Worm (Caenorhabditis elegans) whole organism, early embryonic: ENCODE data around the gene T16G1.6.

Experiments used
- B0310.2 ChIP-seq: sonication (generic microtip); optimal IDR thresholded peaks from 2 replicates; lab custom pipeline; 2016; ENCODE audit warnings: mild to moderate bottlenecking, missing genetic modification characterization, missing compliant biosample characterization
- F13C5.2 ChIP-seq: sonication (generic microtip); optimal IDR thresholded peaks from 2 replicates; lab custom pipeline; 2017; ENCODE audit warnings: mild to moderate bottlenecking, missing genetic modification characterization, inconsistent platforms, missing compliant biosample characterization
- aly-1 ChIP-seq: sonication (generic microtip); optimal IDR thresholded peaks from 2 replicates; lab custom pipeline; 2016; ENCODE audit warnings: missing genetic modification characterization, missing compliant biosample characterization
- ama-1 ChIP-seq: fragments of 150-350 bp; optimal IDR thresholded peaks from 2 replicates; lab custom pipeline; 2014
- ceh-13 ChIP-seq: fragments of 200-800 bp; sonication (Bioruptor generic); optimal IDR thresholded peaks from 2 replicates; lab custom pipeline; 2018; ENCODE audit warnings: mild to moderate bottlenecking, missing genetic modification characterization, missing compliant biosample characterization
- ceh-36 ChIP-seq: sonication (generic microtip); optimal IDR thresholded peaks from 2 replicates; lab custom pipeline; 2016; ENCODE audit warnings: missing genetic modification characterization, inconsistent platforms, missing compliant biosample characterization
- ets-7 ChIP-seq: sonication (generic microtip); optimal IDR thresholded peaks from 2 replicates; lab custom pipeline; 2016; ENCODE audit warnings: missing genotype, missing genetic modification characterization, missing compliant biosample characterization
- flt-1 ChIP-seq: fragments of 200-800 bp; sonication (Bioruptor generic); IDR thresholded peaks from 2 replicates; pipeline ENCODE4 v1.3.6; 2022; ENCODE audit warnings: missing genetic modification characterization, missing compliant biosample characterization
- hmbx-1 ChIP-seq: sonication (generic microtip); optimal IDR thresholded peaks from 2 replicates; lab custom pipeline; 2016; ENCODE audit warnings: mild to moderate bottlenecking, missing genetic modification characterization, missing compliant biosample characterization
- hmg-4 ChIP-seq: fragments of 200-800 bp; sonication (Bioruptor generic); optimal IDR thresholded peaks from 2 replicates; lab custom pipeline; 2018; ENCODE audit warnings: mild to moderate bottlenecking, missing genetic modification characterization, missing compliant biosample characterization
- hnd-1 ChIP-seq: sonication (generic microtip); optimal IDR thresholded peaks from 2 replicates; lab custom pipeline; 2016; ENCODE audit warnings: missing genetic modification characterization, missing compliant biosample characterization
- pes-1 ChIP-seq: fragments of 200-800 bp; sonication (Bioruptor generic); IDR thresholded peaks from 2 replicates; pipeline ENCODE4 v1.3.6; 2022; ENCODE audit warnings: missing genetic modification reagents, missing genetic modification characterization, missing compliant biosample characterization
- scrt-1 ChIP-seq: fragments of 200-800 bp; sonication (Bioruptor generic); IDR thresholded peaks from 2 replicates; pipeline ENCODE4 v1.3.6; 2022; ENCODE audit warnings: missing genetic modification characterization, missing compliant biosample characterization
- sea-1 ChIP-seq: fragments of 200-800 bp; sonication (Bioruptor generic); conservative IDR thresholded peaks from 2 replicates; pipeline ENCODE4 v1.3.6; 2022; ENCODE audit warnings: missing genetic modification characterization, missing compliant biosample characterization
- tbx-11 ChIP-seq: fragments of 200-800 bp; sonication (Bioruptor generic); IDR thresholded peaks from 2 replicates; pipeline ENCODE4 v1.3.6; 2022; ENCODE audit warnings: missing genetic modification characterization, missing compliant biosample characterization
- tbx-37 ChIP-seq: fragments of 200-800 bp; sonication (Bioruptor generic); conservative IDR thresholded peaks from 2 replicates; pipeline ENCODE4 v1.3.6; 2022; ENCODE audit warnings: missing genetic modification reagents, missing genetic modification characterization, missing compliant biosample characterization
- tra-4 ChIP-seq: sonication (generic microtip); optimal IDR thresholded peaks from 2 replicates; lab custom pipeline; 2017; ENCODE audit warnings: missing genetic modification characterization, missing compliant biosample characterization

The T16G1.6 gene

ce11 chrV:12924128-12924527 is 12.8 kb downstream of the T16G1.6 start, which contains the start of gene pqn-67:
Gene pqn-67 (plus strand): TSS chrV:12924428.
- no peak for TF ChIP-seq aly-1 (tag; lab: Kevin White, UChicago)
- TF ChIP-seq ets-7 (tag; lab: Kevin White, UChicago): no peak
- TF ChIP-seq flt-1 (GFP tag; lab: Robert Waterston, UW): no peak
- TF ChIP-seq scrt-1: no peak
- no peak for TF ChIP-seq sea-1 (GFP tag; lab: Robert Waterston, UW)
- no peak for TF ChIP-seq B0310.2
- no peak for TF ChIP-seq F13C5.2 (tag; lab: Kevin White, UChicago)
- no peak for TF ChIP-seq tbx-11 (GFP tag; lab: Robert Waterston, UW)
- TF ChIP-seq ceh-36 (tag; lab: Kevin White, UChicago): no peak
- no peak for TF ChIP-seq ceh-13
- TF ChIP-seq hnd-1: no peak
- TF ChIP-seq tra-4 (tag; lab: Kevin White, UChicago): no peak
- no peak for TF ChIP-seq pes-1 (GFP tag; lab: Robert Waterston, UW)

ce11 chrV:12922308-12922707 is 14.7 kb downstream of the T16G1.6 start, which contains the start of gene dhrs-4:
Gene dhrs-4 (plus strand): TSS chrV:12922608.
- TF ChIP-seq pes-1 (GFP tag; lab: Robert Waterston, UW) (no peak), hmg-4 (GFP tag; lab: Kevin White, UChicago) (no peak), ceh-36 (tag; lab: Kevin White, UChicago) (no peak)

ce11 chrV:12921680-12922079 is 15.3 kb downstream of the T16G1.6 start:
- TF ChIP-seq flt-1 (GFP tag; lab: Robert Waterston, UW) (no peak), ama-1 (lab: Kevin White, UChicago) (no peak), tbx-37 (GFP tag; lab: Robert Waterston, UW) (no peak)

DNA sequence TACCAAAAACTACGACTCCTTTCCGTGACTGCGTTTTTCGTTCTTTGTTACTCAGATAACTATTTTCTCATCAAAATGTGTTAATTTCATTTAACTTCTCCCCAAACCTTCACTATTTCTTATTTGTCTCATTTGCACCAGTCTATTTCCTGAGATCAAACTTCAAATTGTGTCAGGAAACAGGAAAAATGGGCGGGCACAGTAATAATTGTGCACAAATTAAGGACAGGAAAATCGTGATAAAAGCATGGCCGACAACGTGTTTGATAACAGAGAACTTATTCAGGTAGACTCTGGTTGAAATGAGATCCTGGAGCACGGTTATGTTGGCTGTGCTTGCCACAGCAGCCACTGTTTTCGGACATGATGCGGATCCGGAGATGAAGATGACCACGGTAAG is 17.3 kb downstream of the T16G1.6 start, which contains the start of gene lipl-1:
lipl-1 (plus strand) TSS at position 282 of the 400 bp plus-strand sequence.
- TF ChIP-seq tbx-11 (GFP tag; lab: Robert Waterston, UW): no peak
- no peak for TF ChIP-seq hmg-4 (GFP tag; lab: Kevin White, UChicago)
- no peak for TF ChIP-seq sea-1 (GFP tag; lab: Robert Waterston, UW)
- no peak for TF ChIP-seq aly-1 (tag; lab: Kevin White, UChicago)
- TF ChIP-seq B0310.2: no peak
- TF ChIP-seq ceh-13: no peak
- no peak for TF ChIP-seq ceh-36 (tag; lab: Kevin White, UChicago)

DNA sequence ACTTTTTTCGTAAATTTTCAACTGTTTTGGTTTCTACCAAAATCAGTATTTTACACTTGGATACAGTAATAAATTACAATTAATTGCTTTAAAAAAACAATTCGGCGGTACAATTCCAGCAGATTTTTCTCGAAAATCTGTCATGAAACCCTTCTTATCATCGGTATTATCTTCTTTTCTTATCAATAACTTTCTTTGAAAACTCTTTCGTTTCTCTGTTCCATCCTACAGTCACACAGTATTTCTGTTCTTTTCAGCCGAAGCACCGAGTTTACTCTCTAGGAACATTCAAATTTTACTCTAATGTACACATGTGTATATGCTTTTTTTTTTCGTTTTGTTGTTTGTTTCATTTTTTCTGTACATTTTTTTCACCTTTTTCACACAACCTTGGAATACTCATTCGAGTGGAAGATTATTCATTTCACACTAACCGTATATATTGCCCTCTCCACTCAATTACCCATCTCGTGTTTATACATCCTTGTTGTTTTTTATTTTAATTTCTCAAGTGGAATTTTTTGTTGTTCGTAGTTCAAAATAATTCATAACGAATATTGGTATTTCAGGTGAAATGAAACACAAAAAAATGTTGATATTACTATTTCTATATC is 27.3 kb downstream of the T16G1.6 start, which contains the start of gene nid-1:
nid-1 (plus strand) TSS at position 564 of the 614 bp plus-strand sequence.
- no peak for TF ChIP-seq ceh-36 (tag; lab: Kevin White, UChicago)
- no peak for TF ChIP-seq scrt-1
- TF ChIP-seq B0310.2: no peak
- no peak for TF ChIP-seq hnd-1

DNA sequence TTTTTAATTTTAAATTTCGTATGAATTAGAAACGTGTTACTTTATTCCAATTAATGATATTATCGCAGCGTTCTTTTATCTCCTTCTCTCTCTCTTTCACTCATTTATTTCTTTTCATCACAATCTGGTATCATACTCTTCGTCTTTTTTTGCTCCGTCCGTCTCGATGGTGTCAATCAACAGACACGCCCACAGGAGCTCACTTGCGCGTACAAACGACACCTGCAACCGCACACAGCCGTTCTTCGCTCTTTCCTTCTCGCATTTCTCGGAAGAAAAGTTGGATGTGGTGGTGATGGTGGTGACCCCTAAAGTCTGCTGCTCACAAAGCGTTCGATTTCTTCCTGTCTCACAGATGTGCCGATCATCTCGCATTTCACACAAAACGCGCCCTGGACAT is 28.4 kb downstream of the T16G1.6 start:
- TF ChIP-seq hmg-4 (GFP tag; lab: Kevin White, UChicago) (peak; percentile 8), hnd-1 (no peak)

DNA sequence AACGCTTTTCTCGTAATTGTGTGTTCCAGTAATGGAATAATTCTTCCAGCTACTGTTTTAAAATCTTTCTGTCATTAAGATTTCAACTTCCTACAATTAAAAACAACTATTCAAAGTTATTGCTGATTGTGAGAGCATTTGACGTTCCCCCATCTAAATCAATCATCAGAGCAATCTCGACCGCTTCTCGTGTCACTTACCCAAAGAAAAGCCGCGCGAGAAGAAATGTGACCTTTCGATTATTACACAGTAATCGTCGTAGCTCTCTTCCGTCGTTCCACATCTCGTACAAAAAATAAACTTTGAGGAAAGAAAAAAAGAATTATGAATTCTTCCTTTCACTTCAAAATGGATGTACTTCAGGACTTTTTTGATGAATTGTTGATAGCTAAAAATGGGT is 29.5 kb downstream of the T16G1.6 start:
- TF ChIP-seq ets-7 (tag; lab: Kevin White, UChicago): no peak
- no peak for TF ChIP-seq flt-1 (GFP tag; lab: Robert Waterston, UW)
- no peak for TF ChIP-seq hmg-4 (GFP tag; lab: Kevin White, UChicago)
- TF ChIP-seq ama-1 (lab: Kevin White, UChicago): no peak
- TF ChIP-seq hmbx-1 (tag; lab: Kevin White, UChicago): no peak
- no peak for TF ChIP-seq sea-1 (GFP tag; lab: Robert Waterston, UW)
- no peak for TF ChIP-seq scrt-1
- TF ChIP-seq pes-1 (GFP tag; lab: Robert Waterston, UW): no peak
- TF ChIP-seq ceh-13: no peak
- no peak for TF ChIP-seq tbx-37 (GFP tag; lab: Robert Waterston, UW)
- TF ChIP-seq ceh-36 (tag; lab: Kevin White, UChicago): no peak
- TF ChIP-seq tbx-11 (GFP tag; lab: Robert Waterston, UW): no peak
- no peak for TF ChIP-seq tra-4 (tag; lab: Kevin White, UChicago)
- no peak for TF ChIP-seq hnd-1
- TF ChIP-seq B0310.2: no peak
- TF ChIP-seq F13C5.2 (tag; lab: Kevin White, UChicago): no peak
- no peak for TF ChIP-seq aly-1 (tag; lab: Kevin White, UChicago)

DNA sequence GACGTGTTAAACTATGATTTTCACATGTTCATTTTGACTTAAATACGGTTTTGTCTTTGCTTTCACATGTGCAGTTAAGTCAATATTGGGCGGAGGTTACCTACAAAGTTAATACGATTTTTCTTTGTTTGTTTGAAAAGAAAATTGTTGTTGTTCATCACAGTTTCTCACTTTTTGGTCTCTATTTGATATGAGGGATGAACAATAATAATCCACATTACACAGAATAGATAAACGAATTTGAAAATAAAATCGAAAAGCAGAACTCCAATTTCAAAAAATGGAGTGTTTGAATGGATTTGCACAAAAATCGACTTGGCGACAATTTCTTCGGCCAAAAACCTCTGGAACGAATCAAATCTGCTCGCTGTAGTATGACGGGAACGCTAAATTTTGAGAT is 30.2 kb downstream of the T16G1.6 start, which contains the start of gene ttr-29:
ttr-29 (minus strand) TSS at position 101 of the 400 bp plus-strand sequence.
- TF ChIP-seq aly-1 (tag; lab: Kevin White, UChicago) (no peak), hnd-1 (no peak), tbx-11 (GFP tag; lab: Robert Waterston, UW) (no peak), ama-1 (lab: Kevin White, UChicago) (no peak)

DNA sequence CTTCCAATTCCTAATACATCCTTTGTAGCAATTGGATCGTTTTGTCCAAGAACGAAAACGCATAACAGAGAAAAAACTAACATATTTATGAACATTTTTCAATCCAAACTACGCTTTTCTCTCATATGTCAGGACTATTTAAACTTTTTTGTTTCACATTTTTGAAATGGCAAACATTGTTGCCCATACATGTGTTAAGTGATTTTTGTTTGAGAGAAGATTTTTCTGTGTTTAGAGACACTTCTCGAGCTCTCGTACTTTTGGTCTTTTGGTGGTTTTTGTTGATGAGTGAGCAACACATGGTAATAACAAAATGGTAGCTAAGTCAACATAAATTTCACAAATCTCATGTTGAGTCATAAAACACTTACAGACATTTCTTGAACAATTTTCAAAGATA is 31.9 kb downstream of the T16G1.6 start, which contains the start of gene ttr-28:
ttr-28 (minus strand) TSS at position 101 of the 400 bp plus-strand sequence.
- no peak for TF ChIP-seq tbx-11 (GFP tag; lab: Robert Waterston, UW)
- no peak for TF ChIP-seq tbx-37 (GFP tag; lab: Robert Waterston, UW)
- no peak for TF ChIP-seq scrt-1
- no peak for TF ChIP-seq hnd-1
- no peak for TF ChIP-seq pes-1 (GFP tag; lab: Robert Waterston, UW)
- no peak for TF ChIP-seq flt-1 (GFP tag; lab: Robert Waterston, UW)
- TF ChIP-seq ets-7 (tag; lab: Kevin White, UChicago): no peak
- TF ChIP-seq sea-1 (GFP tag; lab: Robert Waterston, UW): no peak
- no peak for TF ChIP-seq hmg-4 (GFP tag; lab: Kevin White, UChicago)
